Worm (Caenorhabditis elegans) whole organism, early embryonic: ENCODE data around the gene manf-1.

Source experiments
- B0310.2 ChIP-seq: sonication (generic microtip); optimal IDR thresholded peaks from 2 replicates; lab custom pipeline; 2016; ENCODE audit warnings: mild to moderate bottlenecking, missing genetic modification characterization, missing compliant biosample characterization
- F13C5.2 ChIP-seq: sonication (generic microtip); optimal IDR thresholded peaks from 2 replicates; lab custom pipeline; 2017; ENCODE audit warnings: mild to moderate bottlenecking, missing genetic modification characterization, inconsistent platforms, missing compliant biosample characterization
- aly-1 ChIP-seq: sonication (generic microtip); optimal IDR thresholded peaks from 2 replicates; lab custom pipeline; 2016; ENCODE audit warnings: missing genetic modification characterization, missing compliant biosample characterization
- ama-1 ChIP-seq: fragments of 150-350 bp; optimal IDR thresholded peaks from 2 replicates; lab custom pipeline; 2014
- ceh-13 ChIP-seq: fragments of 200-800 bp; sonication (Bioruptor generic); optimal IDR thresholded peaks from 2 replicates; lab custom pipeline; 2018; ENCODE audit warnings: mild to moderate bottlenecking, missing genetic modification characterization, missing compliant biosample characterization
- ceh-36 ChIP-seq: sonication (generic microtip); optimal IDR thresholded peaks from 2 replicates; lab custom pipeline; 2016; ENCODE audit warnings: missing genetic modification characterization, inconsistent platforms, missing compliant biosample characterization
- ets-7 ChIP-seq: sonication (generic microtip); optimal IDR thresholded peaks from 2 replicates; lab custom pipeline; 2016; ENCODE audit warnings: missing genotype, missing genetic modification characterization, missing compliant biosample characterization
- flt-1 ChIP-seq: fragments of 200-800 bp; sonication (Bioruptor generic); IDR thresholded peaks from 2 replicates; pipeline ENCODE4 v1.3.6; 2022; ENCODE audit warnings: missing genetic modification characterization, missing compliant biosample characterization
- hmbx-1 ChIP-seq: sonication (generic microtip); optimal IDR thresholded peaks from 2 replicates; lab custom pipeline; 2016; ENCODE audit warnings: mild to moderate bottlenecking, missing genetic modification characterization, missing compliant biosample characterization
- hmg-4 ChIP-seq: fragments of 200-800 bp; sonication (Bioruptor generic); optimal IDR thresholded peaks from 2 replicates; lab custom pipeline; 2018; ENCODE audit warnings: mild to moderate bottlenecking, missing genetic modification characterization, missing compliant biosample characterization
- hnd-1 ChIP-seq: sonication (generic microtip); optimal IDR thresholded peaks from 2 replicates; lab custom pipeline; 2016; ENCODE audit warnings: missing genetic modification characterization, missing compliant biosample characterization
- scrt-1 ChIP-seq: fragments of 200-800 bp; sonication (Bioruptor generic); IDR thresholded peaks from 2 replicates; pipeline ENCODE4 v1.3.6; 2022; ENCODE audit warnings: missing genetic modification characterization, missing compliant biosample characterization
- sea-1 ChIP-seq: fragments of 200-800 bp; sonication (Bioruptor generic); conservative IDR thresholded peaks from 2 replicates; pipeline ENCODE4 v1.3.6; 2022; ENCODE audit warnings: missing genetic modification characterization, missing compliant biosample characterization
- tbx-11 ChIP-seq: fragments of 200-800 bp; sonication (Bioruptor generic); IDR thresholded peaks from 2 replicates; pipeline ENCODE4 v1.3.6; 2022; ENCODE audit warnings: missing genetic modification characterization, missing compliant biosample characterization
- tbx-37 ChIP-seq: fragments of 200-800 bp; sonication (Bioruptor generic); conservative IDR thresholded peaks from 2 replicates; pipeline ENCODE4 v1.3.6; 2022; ENCODE audit warnings: missing genetic modification reagents, missing genetic modification characterization, missing compliant biosample characterization
- tra-4 ChIP-seq: sonication (generic microtip); optimal IDR thresholded peaks from 2 replicates; lab custom pipeline; 2017; ENCODE audit warnings: missing genetic modification characterization, missing compliant biosample characterization

Gene manf-1

ce11 chrIV:2886655-2887054 is 41.6 kb downstream of the manf-1 start, which contains the start of gene dml-1:
Gene dml-1 (plus strand): TSS chrIV:2886955.
- TF ChIP-seq F13C5.2 = no peak
- no peak for TF ChIP-seq aly-1 (tag; lab: Kevin White, UChicago)
- no peak for TF ChIP-seq hmbx-1 (tag; lab: Kevin White, UChicago)
- TF ChIP-seq ets-7 = no peak
- no peak for TF ChIP-seq tbx-11
- no peak for TF ChIP-seq sea-1 (GFP tag; lab: Robert Waterston, UW)
- no peak for TF ChIP-seq tra-4 (tag; lab: Kevin White, UChicago)
- no peak for TF ChIP-seq hnd-1 (tag; lab: Kevin White, UChicago)
- TF ChIP-seq ama-1 (lab: Kevin White, UChicago) = no peak
- no peak for TF ChIP-seq ceh-36 (tag; lab: Kevin White, UChicago)
- TF ChIP-seq scrt-1 = no peak
- no peak for TF ChIP-seq ceh-13 (GFP tag; lab: Kevin White, UChicago)
- no peak for TF ChIP-seq tbx-37

- no peak for TF ChIP-seq flt-1 (GFP tag; lab: Robert Waterston, UW)
- no peak for TF ChIP-seq tbx-11
- TF ChIP-seq B0310.2 (tag; lab: Kevin White, UChicago) = no peak
- no peak for TF ChIP-seq F13C5.2
- TF ChIP-seq hmg-4 (GFP tag; lab: Kevin White, UChicago) = no peak
Observed at ce11 chrIV:2885260-2885659, 43.0 kb downstream of the manf-1 start.
